Fruit fly (Drosophila melanogaster): Measurements from ENCODE around the gene CG31111.

CG31111 gene

DNA sequence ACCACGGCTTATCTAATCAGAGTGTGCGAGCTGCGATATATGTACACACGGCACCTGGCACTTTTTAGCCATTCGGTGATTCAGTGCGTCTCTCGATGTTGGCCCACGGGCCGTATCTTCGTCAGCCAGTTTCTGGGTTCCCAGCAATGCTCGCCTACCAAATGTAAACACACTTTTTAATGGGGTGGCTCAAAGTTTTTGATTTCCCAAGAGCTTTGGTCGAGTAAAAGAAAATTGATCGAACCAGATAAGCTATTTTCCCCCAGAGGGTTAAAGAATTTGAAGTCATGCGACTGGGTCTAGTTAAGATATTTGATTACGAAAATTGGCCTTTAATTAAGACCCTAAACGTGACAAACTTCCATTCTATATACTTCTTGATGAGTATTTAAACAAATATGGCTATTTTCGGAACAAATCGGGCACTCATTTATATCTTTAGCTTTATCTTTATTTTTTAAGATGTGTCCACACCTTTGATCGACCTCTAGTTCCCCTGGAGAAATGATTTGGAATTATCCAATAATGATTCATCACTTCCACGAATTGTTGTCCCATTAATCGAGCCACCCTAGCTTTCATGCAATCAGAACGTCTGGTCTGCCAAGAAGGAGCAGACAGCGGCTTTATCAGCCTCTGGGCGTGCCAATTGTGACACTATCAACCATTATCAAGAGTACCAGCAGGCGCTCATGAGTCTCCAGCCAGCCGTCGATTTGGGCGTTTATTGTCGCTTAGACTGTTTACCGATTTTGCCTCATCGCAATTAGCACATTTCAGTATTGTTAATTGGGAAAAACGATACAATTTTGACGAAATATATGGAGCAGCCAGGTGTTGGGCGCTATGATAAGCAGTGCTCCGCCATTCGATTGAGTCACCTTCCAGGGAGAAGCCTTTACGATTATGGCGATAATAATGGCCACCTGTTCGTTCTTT lies 28.4 kb downstream of the CG31111 start:
- TF ChIP-seq CG8478 (optimal IDR thresholded peaks at IDR 0.05) (no peak), CTCF (optimal IDR thresholded peaks at IDR 0.05) (no peak)

dm6 chr3R:25024895-25025557 lies 31.0 kb downstream of the CG31111 start, which contains the start of the genes EMC6 and Hr96:
Gene EMC6, minus strand, starts transcription at chr3R:25025017.
Gene Hr96, plus strand, starts transcription at chr3R:25025235.
- TF ChIP-seq CG8478 (optimal IDR thresholded peaks at IDR 0.05) (no peak), CTCF (optimal IDR thresholded peaks at IDR 0.05) (no peak)

DNA sequence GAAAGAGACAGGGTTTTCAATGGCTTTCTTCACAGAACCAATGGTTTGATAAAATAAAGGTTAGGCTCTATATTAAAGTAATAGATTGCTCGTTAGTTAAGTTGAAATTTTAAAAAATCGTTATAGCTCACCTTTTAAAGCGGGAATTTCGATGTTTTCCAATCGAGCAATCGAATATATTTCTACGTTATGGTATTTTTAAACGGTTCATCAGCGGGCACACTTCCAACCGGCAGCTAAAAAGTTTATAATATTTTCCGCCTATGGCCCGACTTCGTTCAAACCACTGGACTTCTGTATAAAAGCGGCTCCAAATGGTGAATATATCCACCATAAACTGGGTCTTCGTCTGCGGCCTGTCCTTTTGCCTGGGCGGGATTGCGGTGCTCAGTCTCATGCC lies 32.9 kb downstream of the CG31111 start, which contains the start of gene beta4GalT7:
Gene beta4GalT7 (plus strand): TSS at position 201 of the 400 bp plus-strand sequence.
- TF ChIP-seq CG8478 (optimal IDR thresholded peaks at IDR 0.05) (no peak), CTCF (optimal IDR thresholded peaks at IDR 0.05) (no peak)

dm6 chr3R:25012016-25012415 lies 44.0 kb downstream of the CG31111 start:
- TF ChIP-seq CG8478 (optimal IDR thresholded peaks at IDR 0.05) (no peak), CTCF (optimal IDR thresholded peaks at IDR 0.05) (no peak)

dm6 chr3R:25009745-25010446 lies 46.1 kb downstream of the CG31111 start:
- TF ChIP-seq CG8478 (optimal IDR thresholded peaks at IDR 0.05) (no peak), CTCF (optimal IDR thresholded peaks at IDR 0.05) (no peak)

DNA sequence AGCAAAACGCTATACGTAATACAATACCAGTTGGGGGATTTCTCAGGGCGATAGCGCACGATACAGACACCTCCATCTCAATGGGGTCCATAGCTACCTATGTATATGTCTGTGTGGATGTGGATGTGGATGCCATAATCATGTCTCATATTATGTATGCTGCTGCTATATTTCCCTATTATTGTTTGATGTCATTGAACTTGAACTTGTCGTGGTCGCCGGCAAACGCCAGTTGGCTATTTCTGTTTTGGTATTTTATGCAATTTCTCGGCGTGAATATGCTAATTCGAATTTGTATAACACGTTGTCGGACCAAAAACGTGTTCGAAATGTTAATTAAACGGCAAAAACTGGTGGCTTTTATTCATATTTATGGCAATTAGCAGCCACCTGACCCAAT lies 50.2 kb downstream of the CG31111 start:
- TF ChIP-seq CG8478 (optimal IDR thresholded peaks at IDR 0.05) (no peak), CTCF (optimal IDR thresholded peaks at IDR 0.05) (no peak)

Measured in S2 (cell line).